Fruit fly (Drosophila melanogaster): ENCODE measurements around the gene CG7692.

Gene CG7692

DNA sequence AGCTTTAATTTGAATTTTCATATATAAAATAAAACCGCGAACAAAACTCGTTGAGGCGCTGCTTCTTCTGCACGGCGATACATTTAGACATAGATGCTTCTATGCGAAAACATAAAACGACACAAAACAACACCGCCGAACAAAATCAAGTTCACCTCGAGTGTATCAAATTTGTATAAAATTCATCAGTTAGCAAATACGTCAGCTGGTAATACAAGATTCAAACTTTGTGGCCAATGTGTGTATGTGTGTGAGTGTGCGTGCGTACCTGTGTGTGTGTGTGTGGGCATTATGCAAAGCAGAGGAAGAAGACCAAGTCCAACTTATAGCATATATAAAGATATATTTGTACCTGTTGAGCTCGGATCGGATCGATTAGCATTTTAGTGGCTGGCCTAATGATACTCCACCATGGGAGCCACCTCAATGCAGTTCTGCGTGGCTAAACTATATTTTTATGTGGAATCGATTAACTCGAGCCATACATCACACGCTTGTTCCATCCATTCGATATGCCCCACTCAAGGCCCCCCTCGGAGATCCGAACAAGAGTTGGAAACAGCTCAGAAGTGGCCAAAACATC is 42.9 kb downstream of the CG7692 start:
- TF ChIP-seq Adf1 (GFP tag; IDR thresholded peaks at IDR 0.05) (no peak), CG12769 (tag; optimal IDR thresholded peaks at IDR 0.05) (peak; percentile 15), CG8089 (GFP tag; optimal IDR thresholded peaks at IDR 0.05) (no peak), CG4424 (GFP tag; optimal IDR thresholded peaks at IDR 0.05) (no peak), sd (tag; optimal IDR thresholded peaks at IDR 0.05) (peak; percentile 42), ab (GFP tag; optimal IDR thresholded peaks at IDR 0.05) (no peak), oc (tag; optimal IDR thresholded peaks at IDR 0.05) (no peak), gfzf (GFP tag; optimal IDR thresholded peaks at IDR 0.05) (no peak), CG8924 (tag; optimal IDR thresholded peaks at IDR 0.05) (no peak), CG15696 (tag; optimal IDR thresholded peaks at IDR 0.05) (no peak), vfl (GFP tag; optimal IDR thresholded peaks at IDR 0.05) (no peak), Bteb2 (GFP tag; optimal IDR thresholded peaks at IDR 0.05) (no peak), chinmo (GFP tag; IDR thresholded peaks at IDR 0.05; ENCODE audit: partially characterized antibody) (peak; percentile 87; the same call in 3 of the 4 replicates), CG2202 (tag; optimal IDR thresholded peaks at IDR 0.05) (no peak), vvl (GFP tag; IDR thresholded peaks at IDR 0.05) (peak; percentile 11; the same call in 1 of the 2 replicates), E2f1 (GFP tag; IDR thresholded peaks at IDR 0.05) (no peak), CG6254 (GFP tag; optimal IDR thresholded peaks at IDR 0.05) (no peak), lola (GFP tag; optimal IDR thresholded peaks at IDR 0.05) (no peak), cg (GFP tag; optimal IDR thresholded peaks at IDR 0.05) (peak; percentile 49), cwo (GFP tag; optimal IDR thresholded peaks at IDR 0.05) (no peak), hth (optimal IDR thresholded peaks at IDR 0.05) (no peak), CG9727 (GFP tag; optimal IDR thresholded peaks at IDR 0.05) (no peak), abd-A (tag; optimal IDR thresholded peaks at IDR 0.05) (peak; percentile 79), Rfx (GFP tag; IDR thresholded peaks at IDR 0.05) (no peak), CG13894 (tag; optimal IDR thresholded peaks at IDR 0.05) (peak; percentile 58), sug (tag; optimal IDR thresholded peaks at IDR 0.05) (peak; percentile 14), mam (GFP tag; optimal IDR thresholded peaks at IDR 0.05) (no peak), esg (GFP tag; conservative IDR thresholded peaks at IDR 0.05) (no peak), CG5953 (GFP tag; IDR thresholded peaks at IDR 0.05) (no peak), Ptx1 (GFP tag; IDR thresholded peaks at IDR 0.05) (no peak), CG14441 (GFP tag; IDR thresholded peaks at IDR 0.05) (no peak), CG15011 (GFP tag; optimal IDR thresholded peaks at IDR 0.05) (no peak), CG14014 (GFP tag; IDR thresholded peaks at IDR 0.05) (no peak)

DNA sequence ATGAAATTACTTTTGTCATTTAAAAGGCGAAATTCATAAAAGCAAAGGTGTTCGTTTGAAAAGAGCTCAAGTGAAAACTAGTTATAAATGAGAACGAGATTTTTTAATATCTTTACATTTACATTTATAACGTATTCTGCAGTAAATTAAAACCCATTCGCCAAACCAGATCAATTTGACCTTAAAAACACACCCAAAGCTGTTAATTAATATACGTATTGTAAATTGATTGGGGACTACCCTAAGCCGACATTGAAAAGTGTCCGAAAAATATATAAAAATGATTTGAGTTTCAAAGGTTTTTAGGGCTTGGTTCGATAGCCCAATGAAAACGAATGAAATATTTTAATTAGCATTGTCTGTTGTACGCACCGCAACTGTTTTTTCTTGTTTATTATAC is 47.4 kb downstream of the CG7692 start:
- TF ChIP-seq abd-A (tag; optimal IDR thresholded peaks at IDR 0.05): peak; percentile 81
- no peak for TF ChIP-seq CG13287 (GFP tag; IDR thresholded peaks at IDR 0.05; ENCODE audit: partially characterized antibody)
- TF ChIP-seq Trl (optimal IDR thresholded peaks at IDR 0.05): no peak
- no peak for TF ChIP-seq Trl (GFP tag; optimal IDR thresholded peaks at IDR 0.05)
- TF ChIP-seq CG34224 (GFP tag; IDR thresholded peaks at IDR 0.05; ENCODE audit: partially characterized antibody): no peak
- peak; percentile 7 for TF ChIP-seq sd (tag; optimal IDR thresholded peaks at IDR 0.05)

DNA sequence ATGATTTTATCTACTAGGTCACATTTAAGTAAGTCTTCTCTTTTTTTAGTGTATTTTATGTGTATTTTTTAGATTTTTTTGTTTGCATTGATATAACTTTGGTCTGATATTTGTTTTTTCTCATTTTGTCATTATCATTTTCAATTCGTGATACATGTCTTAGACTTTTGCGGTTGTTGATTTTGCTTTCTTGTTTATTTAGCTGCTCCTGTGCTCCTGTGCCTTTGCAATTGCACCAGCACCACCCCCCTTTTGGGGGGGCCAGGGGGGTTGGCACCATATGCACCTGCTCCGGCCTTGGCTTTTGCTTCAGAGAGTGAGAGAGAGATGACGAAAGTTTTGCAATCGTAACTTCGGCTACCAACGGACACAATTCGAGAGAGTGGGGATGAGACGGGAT is 49.3 kb downstream of the CG7692 start:
- TF ChIP-seq Mad (GFP tag; optimal IDR thresholded peaks at IDR 0.05) (no peak), vnd (GFP tag; IDR thresholded peaks at IDR 0.05; ENCODE audit: partially characterized antibody) (no peak), HLH3B (GFP tag; IDR thresholded peaks at IDR 0.05) (no peak), Fer1 (GFP tag; optimal IDR thresholded peaks at IDR 0.05) (no peak), Ravus (GFP tag; IDR thresholded peaks at IDR 0.05) (no peak), dmrt99B (tag; optimal IDR thresholded peaks at IDR 0.05) (no peak), ken (GFP tag; IDR thresholded peaks at IDR 0.05) (no peak), run (tag; optimal IDR thresholded peaks at IDR 0.05) (no peak), Bgb (GFP tag; IDR thresholded peaks at IDR 0.05; ENCODE audit: partially characterized antibody) (no peak), danr (GFP tag; IDR thresholded peaks at IDR 0.05) (no peak), lov (optimal IDR thresholded peaks at IDR 0.05) (no peak), lov (GFP tag; IDR thresholded peaks at IDR 0.05) (no peak), Sox100B (GFP tag; optimal IDR thresholded peaks at IDR 0.05) (no peak), CG17568 (GFP tag; optimal IDR thresholded peaks at IDR 0.05) (no peak)

All from whole organism, embryonic.